Worm (Caenorhabditis elegans): ENCODE data around the gene F58H7.1.
A peak's percentile ranks its signal among the peaks of the same experiment; 100 is the strongest.
"Not testable (repeated sequence)": the region's sequence is repeated elsewhere in the genome, so short reads cannot be mapped to it uniquely, and the experiment has no call there.

Gene F58H7.1

DNA sequence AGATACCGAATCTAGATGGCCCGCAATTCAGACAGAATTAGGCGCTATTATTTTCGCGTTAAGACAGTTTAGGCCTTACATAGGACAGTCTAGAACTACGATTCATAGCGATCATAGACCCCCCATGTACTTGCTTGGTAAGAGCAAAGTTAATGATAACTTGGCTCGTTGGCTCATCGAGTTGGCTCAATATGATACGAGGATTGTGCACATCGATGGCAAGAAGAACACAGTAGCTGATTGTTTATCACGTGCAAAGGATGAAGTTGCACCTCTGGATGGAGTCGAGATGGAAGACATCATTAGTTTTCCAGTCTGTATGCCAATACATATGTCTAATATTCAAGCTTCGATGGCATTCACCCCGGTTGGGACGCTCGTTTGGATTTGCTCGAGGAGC, 18.0 kb downstream of the F58H7.1 start:
- TF ChIP-seq egl-5 (tag; optimal IDR thresholded peaks at IDR 0.05) (no peak), mml-1 (tag; optimal IDR thresholded peaks at IDR 0.05) (no peak), R02D3.7 (tag; optimal IDR thresholded peaks at IDR 0.05) (no peak), nhr-23 (tag; optimal IDR thresholded peaks at IDR 0.05) (no peak), skn-1 (tag; optimal IDR thresholded peaks at IDR 0.05) (no peak), snpc-4 (tag; optimal IDR thresholded peaks at IDR 0.05) (no peak), aly-2 (tag; optimal IDR thresholded peaks at IDR 0.05) (no peak), eor-1 (tag; optimal IDR thresholded peaks at IDR 0.05) (no peak), ztf-11 (tag; optimal IDR thresholded peaks at IDR 0.05) (no peak), ceh-28 (tag; optimal IDR thresholded peaks at IDR 0.05) (no peak), hmg-11 (tag; optimal IDR thresholded peaks at IDR 0.05) (no peak), daf-12 (tag; optimal IDR thresholded peaks at IDR 0.05) (no peak)

DNA sequence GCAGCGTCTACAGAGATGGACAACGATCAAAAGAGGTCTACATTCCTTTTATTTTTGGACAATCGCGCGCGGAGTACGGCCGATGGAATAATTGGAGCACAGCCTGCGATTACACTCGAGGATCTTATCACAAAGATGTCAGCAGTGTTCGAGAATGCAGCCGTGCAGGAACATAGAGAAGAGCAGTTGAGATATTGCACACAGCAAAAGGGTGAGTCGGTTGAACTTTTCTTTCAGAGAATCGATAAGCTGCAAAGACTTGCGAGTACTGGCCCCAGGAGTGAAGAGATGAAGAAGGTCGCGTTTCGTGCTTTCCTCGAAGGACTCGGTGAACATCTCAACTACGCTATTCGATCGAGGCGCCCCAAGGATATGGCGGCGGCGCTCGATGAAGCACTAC, 20.8 kb downstream of the F58H7.1 start:
- TF ChIP-seq ama-1 (optimal IDR thresholded peaks at IDR 0.05) (no peak), daf-12 (tag; optimal IDR thresholded peaks at IDR 0.05) (no peak), nhr-76 (tag; optimal IDR thresholded peaks at IDR 0.05) (no peak), sea-2 (GFP tag; optimal IDR thresholded peaks at IDR 0.05) (no peak), nhr-25 (tag; optimal IDR thresholded peaks at IDR 0.05) (no peak), mdl-1 (tag; optimal IDR thresholded peaks at IDR 0.05) (no peak), ceh-9 (tag; optimal IDR thresholded peaks at IDR 0.05) (no peak), ztf-4 (tag; optimal IDR thresholded peaks at IDR 0.05) (no peak), ZK546.5 (tag; optimal IDR thresholded peaks at IDR 0.05) (no peak), lin-15B (tag; optimal IDR thresholded peaks at IDR 0.05) (no peak), elt-3 (tag; optimal IDR thresholded peaks at IDR 0.05) (no peak), nhr-67 (tag; optimal IDR thresholded peaks at IDR 0.05) (no peak), nhr-77 (tag; optimal IDR thresholded peaks at IDR 0.05) (no peak), nhr-11 (tag; optimal IDR thresholded peaks at IDR 0.05) (no peak)

DNA sequence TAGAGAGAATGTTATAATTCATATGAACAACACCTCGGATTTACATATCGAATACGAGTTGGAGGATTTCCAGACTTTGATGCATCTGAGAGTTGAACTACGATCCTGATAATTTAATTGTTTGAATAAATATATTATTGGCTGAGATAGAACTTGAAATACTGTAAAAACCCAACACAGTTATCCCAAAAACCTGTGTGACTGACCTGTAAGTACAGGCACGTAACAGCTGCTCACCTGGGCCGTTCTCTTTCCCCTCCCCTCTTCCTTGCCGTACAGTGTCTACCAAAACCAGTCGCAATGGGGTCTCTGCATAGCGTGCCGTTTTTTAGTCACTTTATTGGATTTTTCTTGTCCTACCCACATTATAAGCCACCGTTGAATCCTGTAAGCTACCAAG, 30.7 kb downstream of the F58H7.1 start, which contains the start of gene fbxc-12:
Gene fbxc-12 (plus strand): TSS at position 301 of the 400 bp plus-strand sequence.
- TF ChIP-seq nhr-25 (tag; optimal IDR thresholded peaks at IDR 0.05); sea-2 (GFP tag; optimal IDR thresholded peaks at IDR 0.05); eor-1 (tag; optimal IDR thresholded peaks at IDR 0.05): not testable (repeated sequence)

DNA sequence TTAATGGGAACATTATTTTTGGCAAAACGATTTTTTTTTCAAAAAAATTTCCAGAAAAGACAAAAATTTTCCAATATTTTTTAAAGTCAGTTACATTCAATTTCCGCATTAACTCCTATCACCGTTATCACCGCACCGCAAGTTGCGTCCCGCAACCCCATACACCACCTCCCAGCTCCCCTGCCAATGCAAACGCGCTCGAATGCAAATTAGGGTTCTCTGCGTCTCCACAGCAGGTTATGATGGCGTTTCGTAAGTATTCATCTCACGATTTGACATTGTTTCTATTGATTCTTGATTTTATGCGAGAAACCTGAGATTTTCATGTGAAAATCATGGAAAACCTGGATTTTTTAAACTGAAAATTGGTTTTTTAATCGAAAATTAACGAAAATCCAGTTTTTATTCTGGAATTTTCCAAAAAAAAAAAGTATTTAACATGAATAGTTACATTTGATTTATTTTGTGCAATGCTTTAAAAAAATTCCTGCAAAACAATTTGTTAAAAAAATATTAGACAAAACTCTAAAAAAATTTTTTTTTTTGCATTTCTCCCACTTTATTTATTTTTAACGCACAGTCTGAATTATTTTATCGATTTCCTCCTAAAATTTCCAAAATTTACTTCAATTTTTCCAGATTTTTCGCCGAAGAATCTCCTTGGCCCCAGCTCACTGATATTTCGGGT, 50.8 kb downstream of the F58H7.1 start, which contains the start of gene mak-2:
Gene mak-2 (plus strand): TSS at position 638 of the 688 bp plus-strand sequence.
- TF ChIP-seq lin-39 (tag; optimal IDR thresholded peaks at IDR 0.05) (peak; percentile 96), egl-5 (tag; optimal IDR thresholded peaks at IDR 0.05) (peak; percentile 66), hmg-11 (tag; optimal IDR thresholded peaks at IDR 0.05) (peak; percentile 67), nhr-237 (tag; optimal IDR thresholded peaks at IDR 0.05) (no peak), aly-2 (tag; optimal IDR thresholded peaks at IDR 0.05) (no peak), fkh-2 (tag; optimal IDR thresholded peaks at IDR 0.05) (no peak), pha-4 (tag; optimal IDR thresholded peaks at IDR 0.05) (peak; percentile 87), snpc-4 (tag; optimal IDR thresholded peaks at IDR 0.05) (peak; percentile 83), ceh-82 (tag; optimal IDR thresholded peaks at IDR 0.05) (no peak), lsy-12 (tag; optimal IDR thresholded peaks at IDR 0.05) (no peak), ztf-11 (tag; optimal IDR thresholded peaks at IDR 0.05) (no peak), zag-1 (tag; optimal IDR thresholded peaks at IDR 0.05) (no peak), ceh-28 (tag; optimal IDR thresholded peaks at IDR 0.05) (peak; percentile 62), R02D3.7 (tag; optimal IDR thresholded peaks at IDR 0.05) (peak; percentile 36), elt-3 (tag; optimal IDR thresholded peaks at IDR 0.05) (no peak), nhr-23 (tag; optimal IDR thresholded peaks at IDR 0.05) (peak; percentile 80), unc-39 (tag; optimal IDR thresholded peaks at IDR 0.05) (no peak), nhr-25 (tag; optimal IDR thresholded peaks at IDR 0.05) (peak; percentile 63), elt-1 (tag; optimal IDR thresholded peaks at IDR 0.05) (no peak), pqm-1 (tag; optimal IDR thresholded peaks at IDR 0.05) (peak; percentile 58), tbx-2 (tag; optimal IDR thresholded peaks at IDR 0.05) (peak; percentile 13), fkh-10 (GFP tag; optimal IDR thresholded peaks at IDR 0.05) (no peak), ztf-4 (tag; optimal IDR thresholded peaks at IDR 0.05) (no peak), ama-1 (optimal IDR thresholded peaks at IDR 0.05) (peak; percentile 59), skn-1 (tag; optimal IDR thresholded peaks at IDR 0.05) (peak; percentile 55), nfya-1 (tag; optimal IDR thresholded peaks at IDR 0.05; ENCODE audit: insufficient read depth) (peak; percentile 66), lin-15B (tag; optimal IDR thresholded peaks at IDR 0.05) (peak; percentile 91), ZK546.5 (tag; optimal IDR thresholded peaks at IDR 0.05) (no peak), nhr-43 (tag; optimal IDR thresholded peaks at IDR 0.05; ENCODE audit: poor library complexity, severe bottlenecking) (no peak), nhr-11 (tag; optimal IDR thresholded peaks at IDR 0.05) (no peak), ceh-9 (tag; optimal IDR thresholded peaks at IDR 0.05) (no peak), nhr-67 (tag; optimal IDR thresholded peaks at IDR 0.05) (no peak), mdl-1 (tag; optimal IDR thresholded peaks at IDR 0.05) (no peak), unc-62 (GFP tag; optimal IDR thresholded peaks at IDR 0.05) (no peak), egl-27 (tag; optimal IDR thresholded peaks at IDR 0.05) (no peak), jun-1 (tag; optimal IDR thresholded peaks at IDR 0.05) (peak; percentile 54), elt-2 (tag; optimal IDR thresholded peaks at IDR 0.05) (peak; percentile 75), daf-12 (tag; optimal IDR thresholded peaks at IDR 0.05) (no peak)
